Worm (Caenorhabditis elegans) whole organism, L4/young adult: ENCODE measurements around the gene grl-17.

ENCODE experiments used
- W03F9.2 ChIP-seq: fragments of 150-350 bp; optimal IDR thresholded peaks from 2 replicates; lab custom pipeline; 2014; ENCODE audit warnings: missing biosample characterization, missing genetic modification characterization
- dao-5 ChIP-seq: sonication (generic microtip); optimal IDR thresholded peaks from 2 replicates; lab custom pipeline; 2016; ENCODE audit warnings: missing genotype, missing genetic modification characterization, moderate library complexity, missing compliant biosample characterization
- him-1 ChIP-seq: sonication (generic microtip); optimal IDR thresholded peaks from 2 replicates; lab custom pipeline; 2016; ENCODE audit warnings: missing genotype, missing genetic modification reagents, missing genetic modification characterization, missing compliant biosample characterization

grl-17 gene

ce11 chrV:13563841-13564240 lies at the start of gene grl-17:
TSS of gene grl-17 (minus strand) at chrV:13563941.
- TF ChIP-seq dao-5 (tag; lab: Kevin White, UChicago) (no peak), W03F9.2 (tag; lab: Kevin White, UChicago) (no peak), him-1 (no peak)

ce11 chrV:13611782-13612181 lies 48.0 kb upstream of the grl-17 start, which contains the start of gene spig-9:
TSS of gene spig-9 (minus strand) at chrV:13611882.
- no peak for TF ChIP-seq W03F9.2 (tag; lab: Kevin White, UChicago)
- TF ChIP-seq him-1 = no peak
- no peak for TF ChIP-seq dao-5 (tag; lab: Kevin White, UChicago)

ce11 chrV:13609806-13610205 lies 46.1 kb upstream of the grl-17 start:
- TF ChIP-seq W03F9.2 (tag; lab: Kevin White, UChicago) (no peak), dao-5 (tag; lab: Kevin White, UChicago) (no peak), him-1 (no peak)

- TF ChIP-seq dao-5 (tag; lab: Kevin White, UChicago) (no peak), him-1 (no peak), W03F9.2 (tag; lab: Kevin White, UChicago) (no peak)
These were observed 44.7 kb upstream of the grl-17 start for ce11 chrV:13608486-13608885.

ce11 chrV:13606651-13607242 lies 43.0 kb upstream of the grl-17 start, which contains the start of gene fmo-4:
TSS of gene fmo-4 (minus strand) at chrV:13606701.
- TF ChIP-seq him-1 = no peak
- no peak for TF ChIP-seq W03F9.2 (tag; lab: Kevin White, UChicago)
- TF ChIP-seq dao-5 (tag; lab: Kevin White, UChicago) = no peak

- no peak for TF ChIP-seq dao-5 (tag; lab: Kevin White, UChicago)
- TF ChIP-seq him-1 = no peak
- no peak for TF ChIP-seq W03F9.2 (tag; lab: Kevin White, UChicago)
These were observed 37.1 kb upstream of the grl-17 start, which contains the start of gene rdy-2 for ce11 chrV:13600882-13601281. TSS of gene rdy-2 (minus strand) at chrV:13600982.

- TF ChIP-seq W03F9.2 (tag; lab: Kevin White, UChicago) (no peak), dao-5 (tag; lab: Kevin White, UChicago) (no peak), him-1 (no peak)
These were observed 34.6 kb upstream of the grl-17 start for ce11 chrV:13598370-13598769.

ce11 chrV:13593083-13593482 lies 29.3 kb upstream of the grl-17 start, which contains the start of gene F53F4.4:
TSS of gene F53F4.4 (plus strand) at chrV:13593383.
- TF ChIP-seq W03F9.2 (tag; lab: Kevin White, UChicago) = no peak

ce11 chrV:13591504-13592174 lies 27.9 kb upstream of the grl-17 start, which contains the start of gene tbcb-1:
TSS of gene tbcb-1 (plus strand) at chrV:13592124.
- TF ChIP-seq W03F9.2 (tag; lab: Kevin White, UChicago) = peak; percentile 23
- TF ChIP-seq dao-5 (tag; lab: Kevin White, UChicago) = no peak

ce11 chrV:13589494-13590176 lies 25.9 kb upstream of the grl-17 start, which contains the start of the genes F53F4.2 and F53F4.18:
TSS of gene F53F4.2 (minus strand) at chrV:13589594.
TSS of gene F53F4.18 (plus strand) at chrV:13590126.
- TF ChIP-seq W03F9.2 (tag; lab: Kevin White, UChicago) = no peak
- TF ChIP-seq dao-5 (tag; lab: Kevin White, UChicago) = no peak
- no peak for TF ChIP-seq him-1

- no peak for TF ChIP-seq dao-5 (tag; lab: Kevin White, UChicago)
- no peak for TF ChIP-seq him-1
- TF ChIP-seq W03F9.2 (tag; lab: Kevin White, UChicago) = no peak
These were observed 24.2 kb upstream of the grl-17 start, which contains the start of gene F53F4.17 for ce11 chrV:13587902-13588301. TSS of gene F53F4.17 (plus strand) at chrV:13588202.

- no peak for TF ChIP-seq W03F9.2 (tag; lab: Kevin White, UChicago)
- no peak for TF ChIP-seq dao-5 (tag; lab: Kevin White, UChicago)
- TF ChIP-seq him-1 = no peak
These were observed 20.7 kb upstream of the grl-17 start, which contains the start of gene F53F4.1 for ce11 chrV:13584484-13584883. TSS of gene F53F4.1 (plus strand) at chrV:13584784.

- TF ChIP-seq dao-5 (tag; lab: Kevin White, UChicago) (no peak), him-1 (no peak), W03F9.2 (tag; lab: Kevin White, UChicago) (no peak)
These were observed 17.0 kb upstream of the grl-17 start, which contains the start of gene C50B8.5 for ce11 chrV:13580696-13581095. TSS of gene C50B8.5 (plus strand) at chrV:13580968.
